Worm (Caenorhabditis elegans) whole organism, L3 larva: ENCODE measurements around the gene B0001.5.

Source experiments
- aly-2 ChIP-seq: fragments of 150-350 bp; optimal IDR thresholded peaks from 2 replicates; lab custom pipeline; 2014; ENCODE audit warnings: missing biosample characterization, missing genetic modification characterization
- ama-1 ChIP-seq: fragments of 150-350 bp; optimal IDR thresholded peaks from 2 replicates; lab custom pipeline; 2018
- ceh-82 ChIP-seq: fragments of 150-350 bp; optimal IDR thresholded peaks from 2 replicates; lab custom pipeline; 2014; ENCODE audit warnings: missing biosample characterization, missing genetic modification characterization
- elt-3 ChIP-seq, 3 experiments: fragments of 150-350 bp in 1 of 3; sonication (generic microtip) in 2 of 3; optimal IDR thresholded peaks; 2 replicates in 2 of 3; 4 replicates in 1 of 3; lab custom pipeline; 2014 to 2017; ENCODE audit warnings: missing biosample characterization in 3 of 3, missing genetic modification characterization in 3 of 3
- lin-39 ChIP-seq: fragments of 150-350 bp; optimal IDR thresholded peaks from 2 replicates; lab custom pipeline; 2018; ENCODE audit warnings: missing biosample characterization, missing genetic modification reagents, missing genetic modification characterization
- nhr-23 ChIP-seq: fragments of 150-350 bp; optimal IDR thresholded peaks from 2 replicates; lab custom pipeline; 2014; ENCODE audit warnings: missing biosample characterization, missing genetic modification reagents, missing genetic modification characterization
- nhr-77 ChIP-seq: fragments of 150-350 bp; optimal IDR thresholded peaks from 2 replicates; lab custom pipeline; 2014; ENCODE audit warnings: missing biosample characterization, missing genetic modification characterization
- pha-4 ChIP-seq: fragments of 150-350 bp; optimal IDR thresholded peaks from 2 replicates; lab custom pipeline; 2014; ENCODE audit warnings: missing biosample characterization, missing genetic modification reagents, missing genetic modification characterization
- unc-62 ChIP-seq: fragments of 150-350 bp; sonication (generic microtip); optimal IDR thresholded peaks from 4 replicates; lab custom pipeline; 2014; ENCODE audit warnings: missing biosample characterization, missing genetic modification reagents, missing genetic modification characterization

DNA sequence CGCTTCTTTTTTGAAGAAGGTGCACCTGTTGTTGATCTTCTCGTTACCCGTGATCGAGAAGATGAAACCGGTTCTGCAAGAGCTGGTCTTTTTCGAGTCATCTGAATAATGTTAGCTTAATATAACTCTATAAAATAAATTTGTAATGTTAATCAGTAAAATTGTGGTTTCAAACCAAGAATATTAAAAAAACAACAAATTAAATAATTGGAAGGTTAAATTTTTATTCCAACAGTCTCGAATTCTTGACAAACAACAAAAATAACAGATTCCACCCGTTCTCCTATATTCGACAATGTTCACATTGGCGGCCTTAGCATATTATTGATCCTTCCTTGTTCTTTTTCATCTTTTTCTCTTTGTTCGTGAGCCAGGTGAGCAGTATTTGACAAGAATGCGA, 51.0 kb downstream of the B0001.5 start, which contains the start of gene mig-32:
- TF ChIP-seq pha-4 (tag; lab: Kevin White, UChicago), result no peak
- TF ChIP-seq ama-1, result no peak
- no peak for TF ChIP-seq unc-62 (GFP tag; lab: Kevin White, UChicago)
- TF ChIP-seq nhr-77 (tag; lab: Kevin White, UChicago), result no peak
- no peak for TF ChIP-seq nhr-23 (tag; lab: Kevin White, UChicago)
- no peak for TF ChIP-seq elt-3 (tag; optimal IDR thresholded peaks at IDR 0.05; lab: Kevin White, UChicago)
- TF ChIP-seq ceh-82 (tag; lab: Kevin White, UChicago), result no peak
- no peak for TF ChIP-seq lin-39 (tag; lab: Kevin White, UChicago)
- no peak for TF ChIP-seq aly-2 (tag; lab: Kevin White, UChicago)
